Fruit fly (Drosophila melanogaster): ENCODE results near the gene AMPKalpha.

AMPKalpha gene

DNA sequence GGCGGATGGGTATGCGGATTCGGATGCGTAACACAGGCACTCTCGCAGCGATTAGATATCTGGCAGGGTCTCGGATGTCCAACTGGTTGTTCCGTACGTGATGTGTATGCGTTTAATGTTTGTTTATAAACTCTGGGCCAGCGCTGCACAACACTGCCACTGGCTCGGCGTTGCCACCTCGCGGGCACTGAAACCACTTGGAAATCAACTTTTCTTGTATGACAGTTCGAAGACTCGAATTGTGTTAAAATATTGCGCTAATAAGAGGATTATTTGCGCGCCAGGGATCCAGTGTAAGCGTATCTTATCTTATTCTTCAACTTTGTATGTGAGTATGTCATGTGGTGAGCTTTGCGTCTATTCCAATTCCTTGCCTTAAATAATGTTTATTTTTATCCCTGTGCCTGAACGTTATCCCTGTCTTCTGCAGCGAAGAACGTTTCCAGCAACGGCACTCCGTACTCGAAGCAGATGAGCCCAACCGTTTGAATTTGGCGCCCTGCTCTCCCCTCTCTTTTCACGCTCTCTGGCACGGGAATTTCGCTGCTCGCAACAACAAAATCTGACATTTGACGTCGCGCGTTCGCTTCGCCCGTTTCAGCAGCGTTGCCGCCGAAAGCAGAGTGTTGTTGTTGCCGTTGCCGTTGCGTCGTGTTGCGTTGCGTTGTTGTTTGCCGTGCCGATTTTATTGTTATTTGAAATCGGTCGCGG is 5.2 kb downstream of the AMPKalpha start, which contains the start of the genes CG3719 and CG32813 (continued):
- TF ChIP-seq tin (GFP tag; optimal IDR thresholded peaks at IDR 0.05) (peak; percentile 58), CG11695 (GFP tag; IDR thresholded peaks at IDR 0.05) (no peak), crp (GFP tag; optimal IDR thresholded peaks at IDR 0.05) (peak in 1 of 2 experiments; percentile 32), CG10366 (GFP tag; IDR thresholded peaks at IDR 0.05) (peak; percentile 41), Rx (GFP tag; IDR thresholded peaks at IDR 0.05) (no peak), CG16813 (GFP tag; IDR thresholded peaks at IDR 0.05; ENCODE audit: partially characterized antibody) (0 out of 3 replicates have a peak, but pooled peaks have one; percentile 28), Fer3 (tag; optimal IDR thresholded peaks at IDR 0.05) (peak; percentile 0), CG9817 (tag; optimal IDR thresholded peaks at IDR 0.05) (peak; percentile 49), CG12071 (GFP tag; optimal IDR thresholded peaks at IDR 0.05) (no peak), scrt (GFP tag; optimal IDR thresholded peaks at IDR 0.05) (peak; percentile 89), CG32772 (GFP tag; IDR thresholded peaks at IDR 0.05) (no peak), Aef1 (GFP tag; IDR thresholded peaks at IDR 0.05) (peak; percentile 63), slou (GFP tag; optimal IDR thresholded peaks at IDR 0.05) (peak; percentile 1), klu (GFP tag; IDR thresholded peaks at IDR 0.05) (no peak), Dip2 (GFP tag; IDR thresholded peaks at IDR 0.05) (no peak), CG14710 (tag; optimal IDR thresholded peaks at IDR 0.05) (peak; percentile 44), CG18764 (GFP tag; optimal IDR thresholded peaks at IDR 0.05) (no peak), amos (GFP tag; IDR thresholded peaks at IDR 0.05; ENCODE audit: partially characterized antibody) (peak; percentile 38; the same call in 1 of the 2 replicates), CG10209 (GFP tag; optimal IDR thresholded peaks at IDR 0.05) (peak; percentile 27), CG12942 (GFP tag; optimal IDR thresholded peaks at IDR 0.05) (no peak), CG33213 (GFP tag; optimal IDR thresholded peaks at IDR 0.05) (peak; percentile 30), CG4707 (GFP tag; optimal IDR thresholded peaks at IDR 0.05) (no peak), Hmx (GFP tag; optimal IDR thresholded peaks at IDR 0.05) (no peak), Sox102F (GFP tag; optimal IDR thresholded peaks at IDR 0.05) (no peak), CG10565 (GFP tag; optimal IDR thresholded peaks at IDR 0.05) (no peak), CG7928 (GFP tag; optimal IDR thresholded peaks at IDR 0.05) (peak; percentile 12), CG10462 (GFP tag; optimal IDR thresholded peaks at IDR 0.05) (no peak), unpg (GFP tag; optimal IDR thresholded peaks at IDR 0.05) (no peak), sens-2 (GFP tag; IDR thresholded peaks at IDR 0.05) (no peak), CG10267 (tag; optimal IDR thresholded peaks at IDR 0.05) (peak; percentile 92), CG12219 (GFP tag; optimal IDR thresholded peaks at IDR 0.05) (no peak), cad (GFP tag; optimal IDR thresholded peaks at IDR 0.05) (no peak), CG8089 (GFP tag; optimal IDR thresholded peaks at IDR 0.05) (no peak), ERR (GFP tag; optimal IDR thresholded peaks at IDR 0.05) (no peak), CG3065 (GFP tag; optimal IDR thresholded peaks at IDR 0.05) (no peak), zen2 (GFP tag; IDR thresholded peaks at IDR 0.05; ENCODE audit: partially characterized antibody) (no peak), danr (GFP tag; IDR thresholded peaks at IDR 0.05) (no peak), al (GFP tag; IDR thresholded peaks at IDR 0.05) (0 out of 2 replicates have a peak, but pooled peaks have one; percentile 11), Atf3 (GFP tag; optimal IDR thresholded peaks at IDR 0.05) (no peak), wek (GFP tag; optimal IDR thresholded peaks at IDR 0.05) (no peak), CG14667 (GFP tag; IDR thresholded peaks at IDR 0.05) (no peak; the same call in 1 of the 2 replicates), hkb (optimal IDR thresholded peaks at IDR 0.05) (no peak), hkb (GFP tag; IDR thresholded peaks at IDR 0.05) (no peak), Gsc (GFP tag; IDR thresholded peaks at IDR 0.05) (no peak), bcd (GFP tag; optimal IDR thresholded peaks at IDR 0.05) (peak; percentile 6), Mrtf (GFP tag; IDR thresholded peaks at IDR 0.05) (no peak), CG4404 (GFP tag; IDR thresholded peaks at IDR 0.05) (no peak), NC2β (GFP tag; optimal IDR thresholded peaks at IDR 0.05) (no peak), sug (tag; optimal IDR thresholded peaks at IDR 0.05) (peak; percentile 25), cato (GFP tag; optimal IDR thresholded peaks at IDR 0.05; ENCODE audit: borderline replicate concordance) (no peak)

Measured in whole organism, embryonic.